Worm (Caenorhabditis elegans): ENCODE data around the gene fbxa-32.
"Not testable (repeated sequence)": the region's sequence is repeated elsewhere in the genome, so short reads cannot be mapped to it uniquely, and the experiment has no call there.

DNA sequence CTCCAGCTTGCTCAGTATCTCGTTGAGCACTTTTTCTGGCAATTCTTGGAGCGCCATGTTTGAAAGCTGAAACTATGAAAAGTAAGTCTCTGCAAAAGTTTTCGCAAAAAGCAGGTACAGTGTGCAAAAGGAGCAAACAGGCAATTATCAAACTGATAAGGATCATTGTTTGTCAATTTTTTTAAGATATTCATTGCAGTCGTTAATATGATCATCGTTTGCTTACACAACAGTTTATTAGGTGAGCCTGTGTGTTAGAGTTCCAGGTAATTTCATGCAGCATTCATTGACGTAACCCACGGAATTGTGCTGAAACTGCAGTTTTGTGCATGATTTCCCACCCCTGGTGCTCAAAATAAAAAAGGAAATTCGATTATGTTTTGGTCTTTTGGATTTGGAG is 2.3 kb downstream of the fbxa-32 start, which contains the start of gene fbxa-151:
- TF ChIP-seq unc-39 (tag; optimal IDR thresholded peaks at IDR 0.05); ama-1 (optimal IDR thresholded peaks at IDR 0.05); ztf-11 (tag; optimal IDR thresholded peaks at IDR 0.05); unc-62 (GFP tag; optimal IDR thresholded peaks at IDR 0.05); pha-4 (tag; optimal IDR thresholded peaks at IDR 0.05); lin-39 (tag; optimal IDR thresholded peaks at IDR 0.05); ceh-82 (tag; optimal IDR thresholded peaks at IDR 0.05); ztf-4 (tag; optimal IDR thresholded peaks at IDR 0.05); zag-1 (tag; optimal IDR thresholded peaks at IDR 0.05); nfya-1 (tag; optimal IDR thresholded peaks at IDR 0.05; ENCODE audit: insufficient read depth); elt-3 (tag; optimal IDR thresholded peaks at IDR 0.05); skn-1 (tag; optimal IDR thresholded peaks at IDR 0.05); nhr-23 (tag; optimal IDR thresholded peaks at IDR 0.05): not testable (repeated sequence)

All from whole organism, L3 larva.